Fruit fly (Drosophila melanogaster): ENCODE results near the gene CG45100.

DNA sequence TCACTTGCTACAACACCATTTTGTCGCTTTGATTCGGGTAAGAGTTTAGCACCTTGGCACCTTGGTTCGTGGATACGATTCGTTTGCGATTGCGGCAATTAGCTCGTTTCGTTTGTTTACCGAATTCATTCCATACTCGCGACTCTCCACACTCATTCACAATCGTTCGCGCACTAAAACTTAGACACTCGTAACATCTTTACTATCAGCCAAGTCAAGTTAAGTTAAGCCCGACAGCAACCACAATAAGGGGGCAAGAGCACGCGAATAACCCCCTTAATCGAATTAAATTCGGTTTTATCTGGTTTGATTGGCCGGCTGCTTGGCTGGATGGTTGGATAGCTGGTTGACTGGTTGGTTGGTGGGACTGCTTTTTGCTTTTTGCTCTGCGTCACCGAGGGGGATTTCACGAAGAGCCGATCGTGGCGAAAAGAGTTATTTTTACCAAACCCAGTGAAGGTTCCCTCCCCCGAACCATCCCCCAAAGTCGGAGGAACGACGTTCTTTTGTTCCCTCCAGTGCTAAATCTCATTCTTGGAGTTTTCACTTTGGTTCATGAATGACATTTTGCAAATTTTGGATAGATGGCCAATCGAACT, 29.5 kb upstream of the CG45100 start:
- TF ChIP-seq h (optimal IDR thresholded peaks at IDR 0.05) (no peak), Sin3A (optimal IDR thresholded peaks at IDR 0.05) (no peak)

Data from Kc167 (cell line).